Worm (Caenorhabditis elegans) whole organism, L4/young adult: ENCODE results near the gene math-28.

Experiments
- W03F9.2 ChIP-seq: fragments of 150-350 bp; optimal IDR thresholded peaks from 2 replicates; lab custom pipeline; 2014; ENCODE audit warnings: missing biosample characterization, missing genetic modification characterization
- dao-5 ChIP-seq: sonication (generic microtip); optimal IDR thresholded peaks from 2 replicates; lab custom pipeline; 2016; ENCODE audit warnings: missing genotype, missing genetic modification characterization, moderate library complexity, missing compliant biosample characterization
- him-1 ChIP-seq: sonication (generic microtip); optimal IDR thresholded peaks from 2 replicates; lab custom pipeline; 2016; ENCODE audit warnings: missing genotype, missing genetic modification reagents, missing genetic modification characterization, missing compliant biosample characterization

- TF ChIP-seq W03F9.2 (tag; lab: Kevin White, UChicago) (no peak), him-1 (tag; lab: Kevin White, UChicago) (no peak), dao-5 (tag; lab: Kevin White, UChicago) (no peak)
Measured at ce11 chrII:1714772-1715353, 48.3 kb upstream of the math-28 start, which contains the start of gene btb-6.
